Worm (Caenorhabditis elegans) whole organism, L4 larva: ENCODE results near the gene srlf-12.

Experiments used
- aly-2 ChIP-seq: sonication (generic microtip); optimal IDR thresholded peaks from 2 replicates; lab custom pipeline; 2018; ENCODE audit warnings: missing biosample characterization, missing genetic modification characterization
- lsy-2 ChIP-seq, 2 experiments: fragments of 150-350 bp in 1 of 2; sonication (generic microtip) in 1 of 2; optimal IDR thresholded peaks; 2 replicates each; lab custom pipeline; 2014 to 2017; ENCODE audit warnings: missing biosample characterization in 2 of 2, missing genetic modification characterization in 2 of 2
- mdl-1 ChIP-seq, 2 experiments: fragments of 150-350 bp in 1 of 2; sonication (generic microtip) in 1 of 2; optimal IDR thresholded peaks; 2 replicates each; lab custom pipeline; 2014 to 2017; ENCODE audit warnings: missing biosample characterization in 2 of 2, missing genetic modification characterization in 2 of 2
- zag-1 ChIP-seq: fragments of 150-350 bp; optimal IDR thresholded peaks from 2 replicates; lab custom pipeline; 2014; ENCODE audit warnings: missing biosample characterization, missing genetic modification characterization

DNA sequence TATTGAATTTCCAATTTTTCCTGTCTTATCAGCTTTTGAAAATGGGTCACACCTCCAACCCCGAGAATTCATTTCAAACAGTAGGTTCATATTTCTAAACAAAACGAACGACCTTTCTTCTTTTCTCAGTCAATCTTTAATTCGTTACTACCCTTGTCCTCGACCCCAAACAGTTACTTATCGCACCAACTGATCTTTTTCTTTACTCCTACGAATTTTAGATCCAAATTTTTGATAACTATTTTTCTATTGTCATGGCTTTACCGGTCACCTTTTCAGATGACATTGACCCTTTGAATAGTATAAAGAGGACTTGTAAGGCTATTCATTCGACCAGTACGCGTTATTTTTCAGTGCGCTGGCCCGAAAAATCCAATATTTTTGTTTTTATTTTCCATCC, 24.2 kb upstream of the srlf-12 start:
- TF ChIP-seq mdl-1 (tag; optimal IDR thresholded peaks at IDR 0.05; lab: Kevin White, UChicago): no peak
- TF ChIP-seq aly-2 (tag; lab: Kevin White, UChicago): no peak
- no peak for TF ChIP-seq lsy-2 (tag; optimal IDR thresholded peaks at IDR 0.05; lab: Kevin White, UChicago)
- no peak for TF ChIP-seq zag-1 (tag; lab: Kevin White, UChicago)
